Fruit fly (Drosophila melanogaster) whole organism, embryonic: ENCODE measurements around the gene CG32281.

Experiments used
- Bdp1 ChIP-seq: fragments of 200-800 bp; sonication (Bioruptor generic); optimal IDR thresholded peaks from 3 replicates; lab custom pipeline; 2016; ENCODE audit warnings: missing biosample characterization, missing genetic modification characterization
- CG10274 ChIP-seq: fragments of 200-800 bp; sonication (Bioruptor generic); optimal IDR thresholded peaks from 3 replicates; lab custom pipeline; 2017; ENCODE audit warnings: missing biosample characterization, mild to moderate bottlenecking, missing genetic modification characterization
- CG10431 ChIP-seq: fragments of 200-800 bp; sonication (Bioruptor generic); optimal IDR thresholded peaks from 3 replicates; lab custom pipeline; 2018; ENCODE audit warnings: missing biosample characterization, mild to moderate bottlenecking, missing genetic modification characterization
- CG10654 ChIP-seq: fragments of 200-800 bp; sonication (Bioruptor generic); optimal IDR thresholded peaks from 2 replicates; lab custom pipeline; 2016; ENCODE audit warnings: missing biosample characterization, missing genetic modification characterization
- CG12104 ChIP-seq: fragments of 200-800 bp; sonication (Bioruptor generic); optimal IDR thresholded peaks from 3 replicates; lab custom pipeline; 2016; ENCODE audit warnings: missing biosample characterization, missing genetic modification characterization
- CG13624 ChIP-seq: fragments of 200-800 bp; sonication (Bioruptor generic); optimal IDR thresholded peaks from 2 replicates; lab custom pipeline; 2016; ENCODE audit warnings: missing biosample characterization, missing genetic modification characterization
- CG14860 ChIP-seq: fragments of 200-800 bp; sonication (Bioruptor generic); IDR thresholded peaks from 3 replicates; pipeline ENCODE4 v1.3.6; 2022; ENCODE audit warnings: missing biosample characterization, missing genetic modification characterization; ENCODE audit not compliant: partially characterized antibody
- CG15011 ChIP-seq: fragments of 200-800 bp; sonication (Bioruptor generic); optimal IDR thresholded peaks from 3 replicates; lab custom pipeline; 2018; ENCODE audit warnings: missing biosample characterization, mild to moderate bottlenecking, missing genetic modification characterization
- CG15073 ChIP-seq: fragments of 200-800 bp; sonication (Bioruptor generic); optimal IDR thresholded peaks from 2 replicates; lab custom pipeline; 2016; ENCODE audit warnings: missing biosample characterization, missing genetic modification characterization
- CG15479 ChIP-seq: fragments of 200-800 bp; sonication (Bioruptor generic); optimal IDR thresholded peaks from 3 replicates; lab custom pipeline; 2019; ENCODE audit warnings: missing biosample characterization, mild to moderate bottlenecking, missing genetic modification characterization, moderate library complexity
- CG17829 ChIP-seq: fragments of 200-800 bp; optimal IDR thresholded peaks from 2 replicates; lab custom pipeline; 2019; ENCODE audit warnings: missing biosample characterization, mild to moderate bottlenecking, missing genetic modification characterization, moderate library complexity
- CG2889 ChIP-seq: fragments of 200-800 bp; sonication (Bioruptor generic); IDR thresholded peaks from 3 replicates; pipeline ENCODE4 v1.3.6; 2022; ENCODE audit warnings: missing biosample characterization, missing genetic modification characterization
- CG3065 ChIP-seq: fragments of 200-800 bp; sonication (Bioruptor generic); optimal IDR thresholded peaks from 2 replicates; lab custom pipeline; 2016; ENCODE audit warnings: missing biosample characterization, missing genetic modification characterization
- CG5180 ChIP-seq: fragments of 200-800 bp; sonication (Bioruptor generic); optimal IDR thresholded peaks from 3 replicates; lab custom pipeline; 2017; ENCODE audit warnings: missing biosample characterization, missing genetic modification characterization, mild to moderate bottlenecking, moderate library complexity, missing genetic modification reagents
- CG6175 ChIP-seq: fragments of 200-800 bp; sonication (Bioruptor generic); IDR thresholded peaks from 3 replicates; pipeline ENCODE4 v1.3.6; 2022; ENCODE audit warnings: missing biosample characterization, missing genetic modification characterization
- CG7839 ChIP-seq: fragments of 200-800 bp; sonication (Bioruptor generic); optimal IDR thresholded peaks from 3 replicates; lab custom pipeline; 2018; ENCODE audit warnings: missing biosample characterization, mild to moderate bottlenecking, missing genetic modification characterization, moderate library complexity
- CG7963 ChIP-seq: fragments of 200-800 bp; sonication (Bioruptor generic); IDR thresholded peaks from 3 replicates; pipeline ENCODE4 v1.3.6; 2022; ENCODE audit warnings: missing biosample characterization, missing genetic modification characterization; ENCODE audit not compliant: partially characterized antibody
- CG8765 ChIP-seq: fragments of 200-800 bp; sonication (Bioruptor generic); IDR thresholded peaks from 2 replicates; pipeline ENCODE4 v1.3.6; 2022; ENCODE audit warnings: missing biosample characterization, missing genetic modification characterization
- CG9437 ChIP-seq: fragments of 200-800 bp; sonication (Bioruptor generic); optimal IDR thresholded peaks from 2 replicates; lab custom pipeline; 2018; ENCODE audit warnings: missing biosample characterization, mild to moderate bottlenecking, missing genetic modification characterization
- Dp ChIP-seq: fragments of 200-800 bp; sonication (Bioruptor generic); optimal IDR thresholded peaks from 2 replicates; lab custom pipeline; 2018; ENCODE audit warnings: missing biosample characterization, mild to moderate bottlenecking, missing genetic modification characterization, moderate library complexity
- Elba2 ChIP-seq: fragments of 200-800 bp; sonication (Bioruptor generic); optimal IDR thresholded peaks from 3 replicates; lab custom pipeline; 2016; ENCODE audit warnings: missing biosample characterization, missing genetic modification characterization
- Ets65A ChIP-seq: fragments of 200-800 bp; sonication (Bioruptor generic); peaks from one replicate; lab custom pipeline; 2016; ENCODE audit warnings: missing biosample characterization, missing genetic modification characterization
- Fer1 ChIP-seq: fragments of 200-800 bp; sonication (Bioruptor generic); optimal IDR thresholded peaks from 2 replicates; lab custom pipeline; 2017; ENCODE audit warnings: missing biosample characterization, mild to moderate bottlenecking, missing genetic modification characterization
- Hr3 ChIP-seq: fragments of 200-800 bp; sonication (Bioruptor generic); optimal IDR thresholded peaks from 3 replicates; lab custom pipeline; 2016; ENCODE audit warnings: missing biosample characterization, missing genetic modification characterization
- Jarid2 ChIP-seq: fragments of 200-800 bp; sonication (Bioruptor generic); optimal IDR thresholded peaks from 3 replicates; lab custom pipeline; 2017; ENCODE audit warnings: mild to moderate bottlenecking, missing biosample characterization, missing genetic modification reagents, missing genetic modification characterization
- Mad ChIP-seq: fragments of 200-800 bp; sonication (Bioruptor generic); optimal IDR thresholded peaks from 2 replicates; lab custom pipeline; 2016; ENCODE audit warnings: missing biosample characterization, missing genetic modification characterization
- Med ChIP-seq: fragments of 200-800 bp; sonication (Bioruptor generic); peaks from one replicate; lab custom pipeline; 2016; ENCODE audit warnings: missing biosample characterization, missing genetic modification characterization, mild to moderate bottlenecking, inconsistent platforms, moderate library complexity
- Myb ChIP-seq: fragments of 200-800 bp; sonication (Bioruptor generic); optimal IDR thresholded peaks from 2 replicates; lab custom pipeline; 2016; ENCODE audit warnings: missing biosample characterization, missing genetic modification characterization
- NK7.1 ChIP-seq: fragments of 200-800 bp; sonication (Bioruptor generic); optimal IDR thresholded peaks from 3 replicates; lab custom pipeline; 2016; ENCODE audit warnings: missing biosample characterization, missing genetic modification characterization
- Nf-YB ChIP-seq: fragments of 200-800 bp; sonication (Bioruptor generic); optimal IDR thresholded peaks from 3 replicates; lab custom pipeline; 2019; ENCODE audit warnings: missing biosample characterization, mild to moderate bottlenecking, missing genetic modification characterization, moderate library complexity
- Opbp ChIP-seq: fragments of 200-800 bp; sonication (Bioruptor generic); IDR thresholded peaks from 3 replicates; pipeline ENCODE4 v1.3.6; 2022; ENCODE audit warnings: missing biosample characterization, missing genetic modification characterization; ENCODE audit not compliant: partially characterized antibody
- Ptx1 ChIP-seq: fragments of 200-800 bp; sonication (Bioruptor generic); IDR thresholded peaks from 2 replicates; pipeline ENCODE4 v1.3.6; 2022; ENCODE audit warnings: missing biosample characterization, missing genetic modification characterization
- Rfx ChIP-seq: fragments of 200-800 bp; sonication (Bioruptor generic); IDR thresholded peaks from 2 replicates; pipeline ENCODE4 v1.3.6; 2022; ENCODE audit warnings: missing biosample characterization, missing genetic modification characterization
- Six4 ChIP-seq: fragments of 200-800 bp; sonication (Bioruptor generic); optimal IDR thresholded peaks from 2 replicates; lab custom pipeline; 2016; ENCODE audit warnings: missing biosample characterization, missing genetic modification characterization
- Usf ChIP-seq: fragments of 200-800 bp; sonication (Bioruptor generic); optimal IDR thresholded peaks from 2 replicates; lab custom pipeline; 2017; ENCODE audit warnings: missing genotype, missing biosample characterization, missing genetic modification characterization
- ap ChIP-seq: fragments of 200-800 bp; sonication (Bioruptor generic); IDR thresholded peaks from 2 replicates; pipeline ENCODE4 v1.3.6; 2022; ENCODE audit warnings: missing biosample characterization, missing genetic modification characterization
- bigmax ChIP-seq: fragments of 200-800 bp; sonication (Bioruptor generic); optimal IDR thresholded peaks from 2 replicates; lab custom pipeline; 2018; ENCODE audit warnings: missing biosample characterization, mild to moderate bottlenecking, missing genetic modification characterization
- chif ChIP-seq, 2 experiments: fragments of 200-800 bp; sonication (Bioruptor generic); optimal IDR thresholded peaks; 3 replicates each; lab custom pipeline; 2016; ENCODE audit warnings: missing biosample characterization in 2 of 2, missing genetic modification characterization in 2 of 2
- croc ChIP-seq: fragments of 200-800 bp; sonication (Bioruptor generic); conservative IDR thresholded peaks from 3 replicates; pipeline ENCODE4 v1.3.6; 2022; ENCODE audit warnings: missing biosample characterization, missing genetic modification characterization
- dpn ChIP-seq, 2 experiments: fragments of 200-800 bp; sonication (Bioruptor generic); optimal IDR thresholded peaks; 3 replicates each; lab custom pipeline; 2016; ENCODE audit warnings: missing biosample characterization in 2 of 2, missing genetic modification characterization in 2 of 2
- fd96Cb ChIP-seq: fragments of 200-800 bp; sonication (Bioruptor generic); optimal IDR thresholded peaks from 2 replicates; lab custom pipeline; 2018; ENCODE audit warnings: missing biosample characterization, mild to moderate bottlenecking, missing genetic modification characterization, moderate library complexity
- grau ChIP-seq: fragments of 200-800 bp; optimal IDR thresholded peaks from 3 replicates; lab custom pipeline; 2019; ENCODE audit warnings: missing biosample characterization, mild to moderate bottlenecking, missing genetic modification characterization, moderate library complexity
- kni ChIP-seq: fragments of 200-800 bp; sonication (Bioruptor generic); optimal IDR thresholded peaks from 3 replicates; lab custom pipeline; 2017; ENCODE audit warnings: mild to moderate bottlenecking, missing biosample characterization, missing genetic modification reagents, missing genetic modification characterization
- nerfin-2 ChIP-seq: fragments of 200-800 bp; sonication (Bioruptor generic); IDR thresholded peaks from 2 replicates; pipeline ENCODE4 v1.3.6; 2022; ENCODE audit warnings: missing biosample characterization, missing genetic modification characterization; ENCODE audit not compliant: partially characterized antibody
- pnt ChIP-seq: fragments of 200-800 bp; sonication (Bioruptor generic); optimal IDR thresholded peaks from 3 replicates; lab custom pipeline; 2016; ENCODE audit warnings: missing biosample characterization, missing genetic modification characterization
- salm ChIP-seq: fragments of 200-800 bp; sonication (Bioruptor generic); optimal IDR thresholded peaks from 2 replicates; lab custom pipeline; 2018; ENCODE audit warnings: missing biosample characterization, mild to moderate bottlenecking, missing genetic modification characterization
- tgo ChIP-seq: fragments of 200-800 bp; sonication (Bioruptor generic); IDR thresholded peaks from 3 replicates; pipeline ENCODE4 v1.3.6; 2022; ENCODE audit warnings: missing biosample characterization, missing genetic modification characterization
- tll ChIP-seq, 2 experiments: fragments of 200-800 bp in 1 of 2; fragments of >200 bp in 1 of 2; sonication (Bioruptor generic) in 1 of 2; optimal IDR thresholded peaks; 2 replicates each; lab custom pipeline; 2017 to 2019; ENCODE audit warnings: missing biosample characterization in 2 of 2, missing genetic modification characterization in 2 of 2, mild to moderate bottlenecking in 1 of 2, moderate library complexity in 1 of 2
- unpg ChIP-seq: fragments of 200-800 bp; sonication (Bioruptor generic); optimal IDR thresholded peaks from 3 replicates; lab custom pipeline; 2018; ENCODE audit warnings: missing biosample characterization, mild to moderate bottlenecking, missing genetic modification characterization, moderate library complexity
- usp ChIP-seq: fragments of >200 bp; optimal IDR thresholded peaks from 2 replicates; lab custom pipeline; 2017; ENCODE audit warnings: missing biosample characterization, missing genetic modification characterization
- zen2 ChIP-seq: fragments of 200-800 bp; sonication (Bioruptor generic); IDR thresholded peaks from 3 replicates; pipeline ENCODE4 v1.3.6; 2022; ENCODE audit warnings: missing biosample characterization, missing genetic modification characterization; ENCODE audit not compliant: partially characterized antibody

Gene CG32281

DNA sequence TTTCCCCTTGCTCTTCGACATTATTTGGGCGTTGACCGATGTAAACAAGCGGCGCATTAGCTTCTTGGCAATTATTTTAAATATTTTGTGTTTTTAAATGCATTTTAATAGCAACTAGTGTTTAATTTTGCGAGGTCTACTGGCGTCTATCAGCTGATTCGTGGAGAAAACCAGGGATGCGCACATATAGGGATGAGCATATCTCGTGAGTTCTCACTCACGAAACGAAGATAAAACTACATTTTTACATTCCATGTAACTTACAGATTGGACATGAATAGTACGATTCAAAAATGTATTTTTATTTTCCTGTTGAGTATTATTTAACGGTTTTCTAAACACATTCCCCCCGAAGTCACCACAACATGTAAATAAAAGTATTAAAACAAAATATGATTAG lies 28.3 kb downstream of the CG32281 start, which contains the start of gene CG14966 (continued):
- TF ChIP-seq CG10431 (GFP tag; lab: Kevin White, UChicago), result peak; percentile 89
- TF ChIP-seq bigmax (GFP tag; lab: Kevin White, UChicago), result peak; percentile 8
- no peak for TF ChIP-seq CG6175 (GFP tag; lab: Robert Waterston, UW)
- TF ChIP-seq Med (GFP tag; lab: Kevin White, UChicago), result peak; percentile 89
- no peak for TF ChIP-seq Elba2 (GFP tag; lab: Kevin White, UChicago)
- peak; percentile 20 to 48 for TF ChIP-seq dpn (GFP tag; optimal IDR thresholded peaks at IDR 0.05; lab: Kevin White, UChicago)
- TF ChIP-seq tgo (GFP tag; lab: Robert Waterston, UW), result no peak
- no peak for TF ChIP-seq Jarid2 (GFP tag; lab: Kevin White, UChicago)
- no peak for TF ChIP-seq CG5180
- TF ChIP-seq CG15073 (GFP tag; lab: Kevin White, UChicago), result no peak
- TF ChIP-seq NK7.1 (GFP tag; lab: Kevin White, UChicago), result no peak
- no peak for TF ChIP-seq CG15011 (GFP tag; lab: Kevin White, UChicago)
- TF ChIP-seq CG17829 (tag; lab: Kevin White, UChicago), result peak; percentile 66
- TF ChIP-seq CG13624 (GFP tag; lab: Kevin White, UChicago), result peak; percentile 54
- peak; percentile 76; the same call in 2 of the 3 replicates for TF ChIP-seq CG7963
- no peak for TF ChIP-seq salm (tag; lab: Kevin White, UChicago)
- peak; percentile 73 for TF ChIP-seq Rfx (GFP tag; lab: Robert Waterston, UW)
- peak; percentile 27 for TF ChIP-seq Ets65A (GFP tag; lab: Kevin White, UChicago)
- TF ChIP-seq chif (GFP tag; optimal IDR thresholded peaks at IDR 0.05; lab: Kevin White, UChicago), result peak in 1 of 2 experiments; percentile 11
- no peak for TF ChIP-seq CG15479 (GFP tag; lab: Kevin White, UChicago)
- no peak for TF ChIP-seq croc
- no peak for TF ChIP-seq CG10274 (GFP tag; lab: Kevin White, UChicago)
- no peak for TF ChIP-seq fd96Cb (tag; lab: Kevin White, UChicago)
- peak; percentile 87 for TF ChIP-seq Opbp (GFP tag; lab: Robert Waterston, UW)
- TF ChIP-seq CG8765 (GFP tag; lab: Robert Waterston, UW), result no peak
- TF ChIP-seq usp (GFP tag; lab: Kevin White, UChicago), result no peak
- no peak for TF ChIP-seq pnt (GFP tag; lab: Kevin White, UChicago)
- TF ChIP-seq tll (GFP tag; optimal IDR thresholded peaks at IDR 0.05; lab: Kevin White, UChicago), result no peak
- peak; percentile 34 for TF ChIP-seq grau (tag; lab: Kevin White, UChicago)
- no peak for TF ChIP-seq CG9437 (GFP tag; lab: Kevin White, UChicago)
- TF ChIP-seq Bdp1, result no peak
- peak; percentile 23 for TF ChIP-seq CG7839 (tag; lab: Kevin White, UChicago)
- peak; percentile 73 for TF ChIP-seq CG14860 (GFP tag; lab: Robert Waterston, UW)
- TF ChIP-seq Ptx1 (GFP tag; lab: Robert Waterston, UW), result peak; percentile 23; the same call in 1 of the 2 replicates
- TF ChIP-seq CG2889 (GFP tag; lab: Robert Waterston, UW), result no peak
- TF ChIP-seq Nf-YB, result no peak
- TF ChIP-seq ap (GFP tag; lab: Robert Waterston, UW), result no peak
- TF ChIP-seq zen2 (GFP tag; lab: Robert Waterston, UW), result peak; percentile 80
- TF ChIP-seq kni (GFP tag; lab: Kevin White, UChicago), result peak; percentile 20
- no peak for TF ChIP-seq CG10654 (GFP tag; lab: Kevin White, UChicago)
- TF ChIP-seq Hr3 (GFP tag; lab: Kevin White, UChicago), result no peak
- TF ChIP-seq Usf (GFP tag; lab: Kevin White, UChicago), result no peak
- TF ChIP-seq Fer1 (GFP tag; lab: Kevin White, UChicago), result peak; percentile 31
- peak; percentile 42 for TF ChIP-seq Dp
- TF ChIP-seq Myb (GFP tag; lab: Kevin White, UChicago), result peak; percentile 95
- TF ChIP-seq nerfin-2 (GFP tag; lab: Robert Waterston, UW), result peak; percentile 66; the same call in 1 of the 2 replicates
- peak; percentile 4 for TF ChIP-seq unpg (GFP tag; lab: Kevin White, UChicago)
- no peak for TF ChIP-seq CG12104 (GFP tag; lab: Kevin White, UChicago)
- TF ChIP-seq CG3065, result no peak
- TF ChIP-seq Mad, result peak; percentile 47
- TF ChIP-seq Six4 (GFP tag; lab: Kevin White, UChicago), result no peak
